Fruit fly (Drosophila melanogaster): ENCODE data around the gene CG32081.
A peak's percentile ranks its signal among the peaks of the same experiment; 100 is the strongest.

The CG32081 gene

DNA sequence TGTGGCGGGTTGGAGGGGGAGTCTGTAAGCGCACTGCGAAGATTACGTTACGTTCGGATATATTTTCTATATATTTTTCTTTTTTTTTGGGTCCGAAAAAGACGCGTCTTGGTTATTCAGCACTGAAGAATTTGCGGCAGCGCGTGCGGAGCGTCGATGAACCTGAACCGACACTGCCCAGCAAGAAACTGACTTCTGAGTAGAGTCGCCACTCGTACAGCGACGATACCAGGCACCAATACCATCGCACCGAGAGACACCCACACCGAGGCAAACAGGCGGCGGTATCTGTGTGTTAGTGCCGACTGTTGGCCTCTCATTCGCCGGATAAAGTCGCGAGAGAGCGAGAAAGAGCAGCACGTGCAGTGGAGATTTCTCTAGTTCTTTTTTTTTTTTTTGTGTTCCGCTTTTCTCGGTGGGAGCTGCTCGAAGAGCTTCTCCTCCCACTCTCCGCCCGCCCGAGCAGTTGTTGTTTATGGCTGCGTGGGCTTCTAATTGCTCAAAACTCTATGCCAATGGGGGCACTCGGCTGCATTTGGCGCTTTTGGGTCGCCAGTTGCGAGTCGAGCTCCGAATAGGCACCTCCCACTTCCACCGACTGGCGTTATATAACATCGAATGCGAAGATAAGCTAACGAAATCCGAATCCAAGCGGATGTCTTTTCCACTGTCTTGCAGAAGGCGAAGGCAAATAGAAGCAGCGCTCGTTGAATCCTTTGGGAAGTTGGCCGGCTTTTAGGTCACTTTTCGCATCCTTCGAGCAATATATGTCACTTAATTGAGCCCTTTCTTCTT lies 18.2 kb upstream of the CG32081 start, which contains the start of gene klu (continued):
- TF ChIP-seq Med (GFP tag) (peak; percentile 44), CG31224 (GFP tag; IDR thresholded peaks at IDR 0.05) (no peak), CG10565 (GFP tag; optimal IDR thresholded peaks at IDR 0.05) (no peak), Mad (GFP tag; optimal IDR thresholded peaks at IDR 0.05) (no peak), CG2120 (GFP tag; optimal IDR thresholded peaks at IDR 0.05) (no peak), CG3838 (GFP tag; optimal IDR thresholded peaks at IDR 0.05) (no peak), CG4707 (GFP tag; optimal IDR thresholded peaks at IDR 0.05) (no peak), Gsc (GFP tag; IDR thresholded peaks at IDR 0.05) (no peak), NC2β (GFP tag; optimal IDR thresholded peaks at IDR 0.05) (no peak), MESR4 (GFP tag; optimal IDR thresholded peaks at IDR 0.05) (no peak), Elba2 (GFP tag; optimal IDR thresholded peaks at IDR 0.05) (no peak), CG11504 (tag; optimal IDR thresholded peaks at IDR 0.05) (peak; percentile 39), CG13424 (tag; optimal IDR thresholded peaks at IDR 0.05) (no peak), ro (GFP tag; IDR thresholded peaks at IDR 0.05) (no peak), tx (GFP tag; optimal IDR thresholded peaks at IDR 0.05) (no peak), chm (GFP tag; IDR thresholded peaks at IDR 0.05) (0 out of 2 replicates have a peak, but pooled peaks have one; percentile 31)

DNA sequence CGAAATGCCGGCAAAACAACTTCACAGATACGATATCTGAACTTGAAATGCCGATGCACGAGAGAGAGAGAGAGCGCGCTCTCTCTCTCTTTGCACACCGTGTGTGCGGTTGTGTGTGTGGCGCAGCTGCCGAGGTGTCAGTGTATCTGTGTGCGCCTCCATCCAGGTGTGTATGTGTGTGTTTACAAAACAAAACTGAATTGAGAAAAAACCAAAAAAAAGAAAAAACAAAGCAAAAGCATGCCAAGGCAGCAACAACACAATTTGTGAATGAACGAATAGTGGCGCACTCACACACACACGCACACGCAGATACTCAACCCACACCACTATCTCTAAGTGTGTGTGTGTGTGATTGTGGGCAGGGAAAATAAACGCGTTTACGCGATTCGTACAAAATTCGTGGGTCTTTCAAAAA lies 17.0 kb upstream of the CG32081 start:
- TF ChIP-seq lola (GFP tag; optimal IDR thresholded peaks at IDR 0.05) (peak in 1 of 3 experiments; percentile 69), Adf1 (GFP tag; IDR thresholded peaks at IDR 0.05) (peak; percentile 89), dpn (GFP tag; optimal IDR thresholded peaks at IDR 0.05) (peak in 1 of 2 experiments; percentile 5), CG10543 (GFP tag; optimal IDR thresholded peaks at IDR 0.05) (peak; percentile 55), sens (GFP tag) (peak; percentile 79), CG14710 (tag; optimal IDR thresholded peaks at IDR 0.05) (no peak), chinmo (GFP tag; IDR thresholded peaks at IDR 0.05; ENCODE audit: partially characterized antibody) (peak; percentile 97), bbx (GFP tag; IDR thresholded peaks at IDR 0.05; ENCODE audit: partially characterized antibody) (peak; percentile 58; the same call in 1 of the 2 replicates), CG7556 (GFP tag; optimal IDR thresholded peaks at IDR 0.05) (no peak), crol (GFP tag; IDR thresholded peaks at IDR 0.05) (peak; percentile 41; the same call in 1 of the 2 replicates), CG8924 (tag; optimal IDR thresholded peaks at IDR 0.05) (peak; percentile 40), Drgx (GFP tag; IDR thresholded peaks at IDR 0.05) (peak; percentile 95), chn (GFP tag; optimal IDR thresholded peaks at IDR 0.05) (no peak), mld (GFP tag; IDR thresholded peaks at IDR 0.05; ENCODE audit: partially characterized antibody) (0 out of 3 replicates have a peak, but pooled peaks have one; percentile 37), cwo (GFP tag; optimal IDR thresholded peaks at IDR 0.05) (peak; percentile 45), tll (GFP tag; optimal IDR thresholded peaks at IDR 0.05) (peak in 1 of 2 experiments; percentile 26), tap (tag; optimal IDR thresholded peaks at IDR 0.05) (no peak), Deaf1 (tag; optimal IDR thresholded peaks at IDR 0.05) (peak; percentile 80), gsb (GFP tag; IDR thresholded peaks at IDR 0.05) (no peak), eve (GFP tag; optimal IDR thresholded peaks at IDR 0.05) (no peak), sqz (GFP tag; optimal IDR thresholded peaks at IDR 0.05) (peak; percentile 98), ftz-f1 (GFP tag; optimal IDR thresholded peaks at IDR 0.05) (peak; percentile 54), CG17829 (tag; optimal IDR thresholded peaks at IDR 0.05) (peak; percentile 11), CG2712 (tag; optimal IDR thresholded peaks at IDR 0.05) (no peak), D (optimal IDR thresholded peaks at IDR 0.05) (peak; percentile 78), D (GFP tag; optimal IDR thresholded peaks at IDR 0.05) (no peak), dan (GFP tag; IDR thresholded peaks at IDR 0.05) (no peak), CG32772 (GFP tag; IDR thresholded peaks at IDR 0.05) (peak; percentile 99), amos (GFP tag; IDR thresholded peaks at IDR 0.05; ENCODE audit: partially characterized antibody) (no peak), NC2β (GFP tag; optimal IDR thresholded peaks at IDR 0.05) (peak; percentile 40), klu (GFP tag; IDR thresholded peaks at IDR 0.05) (peak; percentile 48; the same call in 1 of the 2 replicates), Dfd (GFP tag; optimal IDR thresholded peaks at IDR 0.05) (peak in 1 of 2 experiments; percentile 44), sna (GFP tag; IDR thresholded peaks at IDR 0.05; ENCODE audit: partially characterized antibody) (peak; percentile 25; the same call in 1 of the 2 replicates)

Measured in whole organism, embryonic.